Worm (Caenorhabditis elegans): ENCODE results near the gene srx-117.

DNA sequence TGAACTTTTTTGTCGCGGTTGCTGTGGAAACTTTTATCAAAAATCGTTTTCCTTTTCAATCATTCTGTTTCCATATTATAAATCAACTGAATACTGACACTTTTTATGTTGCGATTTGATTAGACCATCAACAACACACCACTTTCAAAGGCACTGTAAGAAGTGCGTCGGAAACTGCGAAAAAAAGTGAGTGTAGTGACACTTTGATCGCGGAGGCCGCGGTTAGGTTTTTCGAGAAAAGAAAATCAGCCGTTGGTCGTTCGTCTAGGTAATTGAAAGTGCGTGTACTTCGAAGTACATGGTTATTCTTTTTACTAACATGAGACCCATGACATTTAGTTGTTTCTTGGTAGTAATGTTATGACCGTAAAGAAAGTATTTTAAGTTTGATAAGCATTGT, 51.4 kb downstream of the srx-117 start:
- TF ChIP-seq hnd-1 (tag; optimal IDR thresholded peaks at IDR 0.05) (no peak), ama-1 (optimal IDR thresholded peaks at IDR 0.05) (no peak), B0310.2 (tag; optimal IDR thresholded peaks at IDR 0.05) (no peak), tbx-37 (GFP tag; conservative IDR thresholded peaks at IDR 0.05) (no peak), hmg-4 (GFP tag; optimal IDR thresholded peaks at IDR 0.05) (no peak), ceh-13 (GFP tag; optimal IDR thresholded peaks at IDR 0.05) (no peak), scrt-1 (GFP tag; IDR thresholded peaks at IDR 0.05) (no peak), flt-1 (GFP tag; IDR thresholded peaks at IDR 0.05) (no peak), pes-1 (GFP tag; IDR thresholded peaks at IDR 0.05) (no peak), sea-1 (GFP tag; conservative IDR thresholded peaks at IDR 0.05) (no peak), tra-4 (tag; optimal IDR thresholded peaks at IDR 0.05) (no peak), ets-7 (tag; optimal IDR thresholded peaks at IDR 0.05) (no peak), F13C5.2 (tag; optimal IDR thresholded peaks at IDR 0.05) (no peak), ceh-36 (tag; optimal IDR thresholded peaks at IDR 0.05) (no peak)

All from whole organism, early embryonic.